Worm (Caenorhabditis elegans): ENCODE measurements around the gene ltah-1.1.

ce11 chrIV:12275892-12276291 lies 3.5 kb upstream of the ltah-1.1 start, which contains the start of gene vps-8:
- TF ChIP-seq ama-1 (optimal IDR thresholded peaks at IDR 0.05) = no peak
- TF ChIP-seq ceh-36 (tag; optimal IDR thresholded peaks at IDR 0.05) = no peak
- no peak for TF ChIP-seq hmbx-1 (tag; optimal IDR thresholded peaks at IDR 0.05)
- TF ChIP-seq hmg-4 (GFP tag; optimal IDR thresholded peaks at IDR 0.05) = no peak
- no peak for TF ChIP-seq tra-4 (tag; optimal IDR thresholded peaks at IDR 0.05)
- TF ChIP-seq hnd-1 (tag; optimal IDR thresholded peaks at IDR 0.05) = no peak
- no peak for TF ChIP-seq B0310.2 (tag; optimal IDR thresholded peaks at IDR 0.05)
- TF ChIP-seq pes-1 (GFP tag; IDR thresholded peaks at IDR 0.05) = no peak
- no peak for TF ChIP-seq flt-1 (GFP tag; IDR thresholded peaks at IDR 0.05)
- TF ChIP-seq aly-1 (tag; optimal IDR thresholded peaks at IDR 0.05) = no peak
- TF ChIP-seq F13C5.2 (tag; optimal IDR thresholded peaks at IDR 0.05) = no peak
- no peak for TF ChIP-seq ceh-13 (GFP tag; optimal IDR thresholded peaks at IDR 0.05)

Data from whole organism, early embryonic.